Worm (Caenorhabditis elegans) whole organism, young adult: ENCODE measurements around the gene shc-3.
A peak's percentile ranks its signal among the peaks of the same experiment; 100 is the strongest.

Source experiments
- B0261.1 ChIP-seq: sonication (generic microtip); optimal IDR thresholded peaks from 2 replicates; lab custom pipeline; 2016; ENCODE audit warnings: mild to moderate bottlenecking, missing genetic modification characterization, moderate library complexity, missing compliant biosample characterization
- B0336.3 ChIP-seq: fragments of 200-800 bp; sonication (Bioruptor generic); IDR thresholded peaks from 2 replicates; pipeline ENCODE4 v1.3.6; 2022; ENCODE audit warnings: missing genetic modification characterization, missing compliant biosample characterization
- C06A6.2 ChIP-seq: fragments of 200-800 bp; sonication (Bioruptor generic); conservative IDR thresholded peaks from 2 replicates; pipeline ENCODE4 v1.3.6; 2022; ENCODE audit warnings: missing genetic modification characterization, missing compliant biosample characterization
- C17E4.6 ChIP-seq: fragments of 200-800 bp; sonication (Bioruptor generic); IDR thresholded peaks from 2 replicates; pipeline ENCODE4 v1.3.6; 2022; ENCODE audit warnings: missing genetic modification reagents, missing genetic modification characterization, missing compliant biosample characterization
- F23B12.7 ChIP-seq: sonication (generic microtip); optimal IDR thresholded peaks from 2 replicates; lab custom pipeline; 2017; ENCODE audit warnings: missing genetic modification characterization, mild to moderate bottlenecking, missing compliant biosample characterization, antibody characterized with exemption, moderate library complexity; ENCODE audit not compliant: insufficient read depth
- K12H6.12 ChIP-seq: fragments of 200-800 bp; sonication (Bioruptor generic); optimal IDR thresholded peaks from 2 replicates; lab custom pipeline; 2018; ENCODE audit warnings: mild to moderate bottlenecking, missing genetic modification characterization, missing compliant biosample characterization
- T26A5.8 ChIP-seq: sonication (generic microtip); optimal IDR thresholded peaks from 2 replicates; lab custom pipeline; 2016; ENCODE audit warnings: missing genetic modification characterization, missing compliant biosample characterization
- Y53G8AR.9 ChIP-seq: fragments of 200-800 bp; sonication (Bioruptor generic); conservative IDR thresholded peaks from 2 replicates; pipeline ENCODE4 v1.3.6; 2022; ENCODE audit warnings: missing genetic modification reagents, missing genetic modification characterization, missing compliant biosample characterization
- Y95B8A.8 ChIP-seq: fragments of 200-800 bp; sonication (Bioruptor generic); IDR thresholded peaks from 2 replicates; pipeline ENCODE4 v1.3.6; 2022; ENCODE audit warnings: missing genetic modification reagents, missing genetic modification characterization, missing compliant biosample characterization
- attf-6 ChIP-seq: fragments of 200-800 bp; sonication (Bioruptor generic); IDR thresholded peaks from 2 replicates; pipeline ENCODE4 v1.3.6; 2022; ENCODE audit warnings: missing genetic modification reagents, missing genetic modification characterization, missing compliant biosample characterization
- ccch-3 ChIP-seq: fragments of 200-800 bp; sonication (Bioruptor generic); optimal IDR thresholded peaks from 2 replicates; lab custom pipeline; 2018; ENCODE audit warnings: mild to moderate bottlenecking, missing genetic modification characterization, missing compliant biosample characterization
- cebp-1 ChIP-seq, 2 experiments: fragments of 200-800 bp in 1 of 2; sonication (Bioruptor generic) in 1 of 2; sonication (generic microtip) in 1 of 2; IDR thresholded peaks in 1 of 2; optimal IDR thresholded peaks in 1 of 2; 2 replicates each; pipeline versions ENCODE4 v1.3.6 to Lab custom; 2017 to 2022; ENCODE audit warnings: missing compliant biosample characterization in 2 of 2, missing genetic modification characterization in 2 of 2, mild to moderate bottlenecking in 1 of 2, missing genetic modification reagents in 1 of 2, moderate library complexity in 1 of 2
- ceh-58 ChIP-seq: fragments of 200-800 bp; sonication (Bioruptor generic); IDR thresholded peaks from 2 replicates; pipeline ENCODE4 v1.3.6; 2022; ENCODE audit warnings: missing genetic modification characterization, missing compliant biosample characterization
- chd-7 ChIP-seq: sonication (generic microtip); optimal IDR thresholded peaks from 2 replicates; lab custom pipeline; 2016; ENCODE audit warnings: mild to moderate bottlenecking, missing genetic modification characterization, moderate library complexity, missing compliant biosample characterization
- die-1 ChIP-seq: sonication (generic microtip); optimal IDR thresholded peaks from 2 replicates; lab custom pipeline; 2016; ENCODE audit warnings: missing genotype, mild to moderate bottlenecking, missing genetic modification characterization, missing compliant biosample characterization
- efl-1 ChIP-seq: fragments of 150-350 bp; optimal IDR thresholded peaks from 2 replicates; lab custom pipeline; 2014; ENCODE audit warnings: missing biosample characterization, missing genetic modification reagents, missing genetic modification characterization
- egl-18 ChIP-seq: fragments of 200-800 bp; sonication (Bioruptor generic); IDR thresholded peaks from 2 replicates; pipeline ENCODE4 v1.3.6; 2022; ENCODE audit warnings: missing genetic modification reagents, missing genetic modification characterization, missing compliant biosample characterization
- ekl-4 ChIP-seq: fragments of 200-800 bp; sonication (Bioruptor generic); IDR thresholded peaks from 2 replicates; pipeline ENCODE4 v1.3.6; 2022; ENCODE audit warnings: missing genetic modification reagents, missing genetic modification characterization, missing compliant biosample characterization
- fkh-3 ChIP-seq: sonication (generic microtip); optimal IDR thresholded peaks from 2 replicates; lab custom pipeline; 2016; ENCODE audit warnings: mild to moderate bottlenecking, missing genetic modification characterization, missing compliant biosample characterization
- gei-17 ChIP-seq: fragments of 200-800 bp; sonication (Bioruptor generic); optimal IDR thresholded peaks from 2 replicates; lab custom pipeline; 2018; ENCODE audit warnings: mild to moderate bottlenecking, missing genetic modification characterization, missing compliant biosample characterization
- hlh-26 ChIP-seq: fragments of 200-800 bp; sonication (Bioruptor generic); conservative IDR thresholded peaks from 2 replicates; pipeline ENCODE4 v1.3.6; 2022; ENCODE audit warnings: missing genetic modification reagents, missing genetic modification characterization, missing compliant biosample characterization
- hmg-1.2 ChIP-seq: fragments of 200-800 bp; sonication (Bioruptor generic); IDR thresholded peaks from 2 replicates; pipeline ENCODE4 v1.3.6; 2022; ENCODE audit warnings: missing genetic modification reagents, missing genetic modification characterization, missing compliant biosample characterization
- hsf-1 ChIP-seq: fragments of 200-800 bp; sonication (Bioruptor generic); IDR thresholded peaks from 2 replicates; pipeline ENCODE4 v1.3.6; 2022; ENCODE audit warnings: missing genetic modification reagents, missing genetic modification characterization, missing compliant biosample characterization
- lag-1 ChIP-seq: fragments of 200-800 bp; sonication (Bioruptor generic); IDR thresholded peaks from 2 replicates; pipeline ENCODE4 v1.3.6; 2022; ENCODE audit warnings: missing genetic modification reagents, missing genetic modification characterization, missing compliant biosample characterization
- let-526 ChIP-seq: fragments of 200-800 bp; sonication (Bioruptor generic); IDR thresholded peaks from 2 replicates; pipeline ENCODE4 v1.3.6; 2022; ENCODE audit warnings: missing genetic modification reagents, missing genetic modification characterization, missing compliant biosample characterization
- let-607 ChIP-seq, 2 experiments: fragments of 200-800 bp in 1 of 2; sonication (Bioruptor generic) in 1 of 2; sonication (generic microtip) in 1 of 2; optimal IDR thresholded peaks; 2 replicates each; lab custom pipeline; 2016 to 2018; ENCODE audit warnings: mild to moderate bottlenecking in 2 of 2, missing compliant biosample characterization in 2 of 2, missing genetic modification characterization in 2 of 2, moderate library complexity in 2 of 2, missing genotype in 1 of 2
- lin-26 ChIP-seq: fragments of 200-800 bp; sonication (Bioruptor generic); IDR thresholded peaks from 2 replicates; pipeline ENCODE4 v1.3.6; 2022; ENCODE audit warnings: missing genetic modification reagents, missing genetic modification characterization, missing compliant biosample characterization
- lin-40 ChIP-seq: sonication (generic microtip); optimal IDR thresholded peaks from 2 replicates; lab custom pipeline; 2016; ENCODE audit warnings: missing genetic modification characterization, mild to moderate bottlenecking, missing compliant biosample characterization, missing genotype, missing genetic modification reagents
- madf-10 ChIP-seq: sonication (generic microtip); optimal IDR thresholded peaks from 2 replicates; lab custom pipeline; 2016; ENCODE audit warnings: mild to moderate bottlenecking, missing genetic modification characterization, missing compliant biosample characterization
- madf-6 ChIP-seq: fragments of 200-800 bp; sonication (Bioruptor generic); IDR thresholded peaks from 2 replicates; pipeline ENCODE4 v1.3.6; 2022; ENCODE audit warnings: missing genetic modification reagents, missing genetic modification characterization, missing compliant biosample characterization
- madf-8 ChIP-seq: fragments of 200-800 bp; sonication (Bioruptor generic); conservative IDR thresholded peaks from 2 replicates; pipeline ENCODE4 v1.3.6; 2022; ENCODE audit warnings: missing genetic modification reagents, missing genetic modification characterization, missing compliant biosample characterization
- mel-28 ChIP-seq: sonication (generic microtip); optimal IDR thresholded peaks from 2 replicates; lab custom pipeline; 2016; ENCODE audit warnings: borderline replicate concordance, mild to moderate bottlenecking, missing genetic modification characterization, missing compliant biosample characterization
- nfya-1 ChIP-seq: sonication (generic microtip); optimal IDR thresholded peaks from 2 replicates; lab custom pipeline; 2017; ENCODE audit warnings: antibody characterized with exemption, missing compliant biosample characterization, missing genetic modification characterization, borderline replicate concordance; ENCODE audit not compliant: insufficient read depth
- nfyb-1 ChIP-seq: fragments of 200-800 bp; sonication (Bioruptor generic); IDR thresholded peaks from 2 replicates; pipeline ENCODE4 v1.3.6; 2022; ENCODE audit warnings: missing genetic modification reagents, missing genetic modification characterization, missing compliant biosample characterization
- nhr-90 ChIP-seq: sonication (generic microtip); optimal IDR thresholded peaks from 2 replicates; lab custom pipeline; 2016; ENCODE audit warnings: missing genotype, mild to moderate bottlenecking, missing genetic modification characterization, missing compliant biosample characterization
- pbrm-1 ChIP-seq: fragments of 200-800 bp; sonication (Bioruptor generic); IDR thresholded peaks from 2 replicates; pipeline ENCODE4 v1.3.6; 2022; ENCODE audit warnings: missing genetic modification reagents, missing genetic modification characterization, missing compliant biosample characterization
- rcor-1 ChIP-seq: fragments of 200-800 bp; sonication (Bioruptor generic); IDR thresholded peaks from 2 replicates; pipeline ENCODE4 v1.3.6; 2022; ENCODE audit warnings: missing genetic modification reagents, missing genetic modification characterization, missing compliant biosample characterization
- rpc-1 ChIP-seq, 2 experiments: fragments of 150-350 bp in 1 of 2; sonication (generic microtip) in 1 of 2; optimal IDR thresholded peaks; 2 replicates each; lab custom pipeline; 2014 to 2018; ENCODE audit warnings: missing biosample characterization in 1 of 2, missing genetic modification characterization in 1 of 2, missing genetic modification reagents in 1 of 2, missing genotype in 1 of 2
- snpc-1.3 ChIP-seq: sonication (generic microtip); optimal IDR thresholded peaks from 2 replicates; lab custom pipeline; 2017; ENCODE audit warnings: missing genetic modification characterization, mild to moderate bottlenecking, missing compliant biosample characterization, antibody characterized with exemption, moderate library complexity, missing genotype, missing genetic modification reagents; ENCODE audit not compliant: insufficient read depth
- snpc-4 ChIP-seq, 5 experiments: fragments of 150-350 bp in 1 of 5; sonication (generic microtip) in 4 of 5; optimal IDR thresholded peaks; 2 replicates each; lab custom pipeline; 2014 to 2018; ENCODE audit warnings: missing genetic modification characterization in 5 of 5, missing biosample characterization in 3 of 5, antibody characterized with exemption in 2 of 5, mild to moderate bottlenecking in 2 of 5, missing compliant biosample characterization in 2 of 5, missing genotype in 2 of 5, moderate library complexity in 2 of 5, missing genetic modification reagents in 1 of 5
- sptf-2 ChIP-seq: fragments of 200-800 bp; sonication (Bioruptor generic); optimal IDR thresholded peaks from 2 replicates; lab custom pipeline; 2018; ENCODE audit warnings: mild to moderate bottlenecking, missing genetic modification characterization, missing compliant biosample characterization
- tbp1 ChIP-seq: fragments of 200-800 bp; sonication (Bioruptor generic); optimal IDR thresholded peaks from 2 replicates; lab custom pipeline; 2018; ENCODE audit warnings: mild to moderate bottlenecking, missing genetic modification characterization, missing compliant biosample characterization
- tlf-1 ChIP-seq: fragments of 200-800 bp; sonication (Bioruptor generic); optimal IDR thresholded peaks from 2 replicates; lab custom pipeline; 2018; ENCODE audit warnings: mild to moderate bottlenecking, missing genetic modification characterization, missing compliant biosample characterization
- ztf-26 ChIP-seq: sonication (generic microtip); optimal IDR thresholded peaks from 2 replicates; lab custom pipeline; 2017; ENCODE audit warnings: missing genetic modification characterization, missing compliant biosample characterization
- ztf-6 ChIP-seq: fragments of 200-800 bp; sonication (Bioruptor generic); IDR thresholded peaks from 2 replicates; pipeline ENCODE4 v1.3.6; 2022; ENCODE audit warnings: missing genetic modification reagents, missing genetic modification characterization, missing compliant biosample characterization

Gene shc-3

ce11 chrX:13714710-13715109 is 2.6 kb upstream of the shc-3 start (continued):
- TF ChIP-seq nfyb-1 (GFP tag; lab: Robert Waterston, UW) (no peak), attf-6 (GFP tag; lab: Robert Waterston, UW) (peak; percentile 65; the same call in 1 of the 2 replicates), pbrm-1 (GFP tag; lab: Robert Waterston, UW) (no peak), hlh-26 (no peak), gei-17 (GFP tag; lab: Kevin White, UChicago) (no peak), nhr-90 (tag; lab: Kevin White, UChicago) (peak; percentile 71), B0336.3 (GFP tag; lab: Robert Waterston, UW) (no peak), ceh-58 (GFP tag; lab: Robert Waterston, UW) (no peak), C17E4.6 (no peak), rcor-1 (peak; percentile 29; the same call in 1 of the 2 replicates), tlf-1 (GFP tag; lab: Kevin White, UChicago) (no peak), B0261.1 (tag; lab: Kevin White, UChicago) (peak; percentile 75), cebp-1 (GFP tag; IDR thresholded peaks at IDR 0.05; lab: Robert Waterston, UW) (no peak), cebp-1 (tag; optimal IDR thresholded peaks at IDR 0.05; lab: Kevin White, UChicago) (no peak), nfya-1 (tag; lab: Kevin White, UChicago) (no peak), madf-10 (tag; lab: Kevin White, UChicago) (peak; percentile 48), Y95B8A.8 (GFP tag; lab: Robert Waterston, UW) (no peak), ztf-6 (no peak), sptf-2 (GFP tag; lab: Kevin White, UChicago) (peak; percentile 72), hsf-1 (GFP tag; lab: Robert Waterston, UW) (no peak), lin-40 (tag; lab: Kevin White, UChicago) (no peak), snpc-4 (GFP tag; optimal IDR thresholded peaks at IDR 0.05; lab: Kevin White, UChicago) (peak; percentile 39), snpc-4 (tag; optimal IDR thresholded peaks at IDR 0.05; lab: Kevin White, UChicago) (peak in 3 of 4 experiments; percentile 60 to 69 (median 68)), ztf-26 (tag; lab: Kevin White, UChicago) (peak; percentile 7), egl-18 (GFP tag; lab: Robert Waterston, UW) (no peak), efl-1 (no peak), ekl-4 (no peak), snpc-1.3 (tag; lab: Kevin White, UChicago) (peak; percentile 48), mel-28 (tag; lab: Kevin White, UChicago) (no peak), F23B12.7 (tag; lab: Kevin White, UChicago) (peak; percentile 28), tbp1 (GFP tag; lab: Kevin White, UChicago) (peak; percentile 88), rpc-1 (optimal IDR thresholded peaks at IDR 0.05; lab: Kevin White, UChicago) (peak; percentile 79), rpc-1 (tag; optimal IDR thresholded peaks at IDR 0.05; lab: Kevin White, UChicago) (peak; percentile 87), T26A5.8 (tag; lab: Kevin White, UChicago) (no peak), madf-6 (GFP tag; lab: Robert Waterston, UW) (no peak), ccch-3 (GFP tag; lab: Kevin White, UChicago) (no peak), madf-8 (GFP tag; lab: Robert Waterston, UW) (no peak), fkh-3 (no peak)

- TF ChIP-seq K12H6.12 (peak; percentile 2), snpc-4 (GFP tag; optimal IDR thresholded peaks at IDR 0.05; lab: Kevin White, UChicago) (no peak), snpc-4 (tag; optimal IDR thresholded peaks at IDR 0.05; lab: Kevin White, UChicago) (peak in 1 of 4 experiments; percentile 49), pbrm-1 (GFP tag; lab: Robert Waterston, UW) (0 out of 2 replicates have a peak, but pooled peaks have one; percentile 8), lag-1 (GFP tag; lab: Robert Waterston, UW) (no peak), B0261.1 (tag; lab: Kevin White, UChicago) (peak; percentile 81), let-607 (tag; optimal IDR thresholded peaks at IDR 0.05; lab: Kevin White, UChicago) (peak in 1 of 2 experiments; percentile 41), Y53G8AR.9 (GFP tag; lab: Robert Waterston, UW) (peak; percentile 37; the same call in 1 of the 2 replicates), let-526 (GFP tag; lab: Robert Waterston, UW) (no peak), die-1 (tag; lab: Kevin White, UChicago) (peak; percentile 51), chd-7 (tag; lab: Kevin White, UChicago) (no peak), hmg-1.2 (GFP tag; lab: Robert Waterston, UW) (peak; percentile 49), C06A6.2 (GFP tag; lab: Robert Waterston, UW) (peak; percentile 24; the same call in 1 of the 2 replicates), C17E4.6 (no peak), lin-26 (GFP tag; lab: Robert Waterston, UW) (peak; percentile 75; the same call in 1 of the 2 replicates), madf-10 (tag; lab: Kevin White, UChicago) (peak; percentile 8)
Observed at ce11 chrX:13716313-13716712, 1.0 kb upstream of the shc-3 start.
